Fruit fly (Drosophila melanogaster): ENCODE measurements around the gene GABPI.

- no peak for TF ChIP-seq CG34367 (tag; optimal IDR thresholded peaks at IDR 0.05)
- TF ChIP-seq CG15710 (tag; optimal IDR thresholded peaks at IDR 0.05) = no peak
- no peak for TF ChIP-seq CG32121 (GFP tag; IDR thresholded peaks at IDR 0.05)
- no peak for TF ChIP-seq Pif1A (GFP tag; optimal IDR thresholded peaks at IDR 0.05)
- TF ChIP-seq EcR (GFP tag; optimal IDR thresholded peaks at IDR 0.05) = no peak
- no peak for TF ChIP-seq CG17806 (tag; optimal IDR thresholded peaks at IDR 0.05)
- TF ChIP-seq CG8159 (tag; optimal IDR thresholded peaks at IDR 0.05) = no peak
These were observed 23.4 kb upstream of the GABPI start for dm6 chr2L:3006925-3007426.

All from whole organism, pupa.